Worm (Caenorhabditis elegans): Measurements from ENCODE around the gene ptp-4A2.
A peak's percentile ranks its signal among the peaks of the same experiment; 100 is the strongest.

The ptp-4A2 gene

DNA sequence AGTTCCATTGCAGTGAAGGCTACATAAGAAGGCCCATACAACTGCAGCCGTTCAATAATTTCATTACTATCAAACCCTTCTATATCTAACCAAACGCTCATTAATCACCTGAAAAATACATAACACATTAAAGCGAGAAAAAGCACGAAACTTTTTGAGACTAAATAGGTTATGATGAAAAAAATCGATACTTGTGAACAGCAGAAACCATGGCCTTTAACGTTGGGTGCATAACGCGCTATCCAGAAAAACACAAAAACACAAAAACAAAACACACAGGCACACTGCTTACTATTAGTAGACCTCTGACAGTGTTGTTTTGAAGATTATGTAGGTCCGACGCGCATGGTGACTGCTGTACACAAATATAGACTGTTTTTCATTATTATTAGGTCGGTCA is 31.8 kb downstream of the ptp-4A2 start, which contains the start of gene T22B2.5:
Gene T22B2.5, minus strand, starts transcription at position 101 of the 400 bp plus-strand sequence.
- TF ChIP-seq vab-15 (tag; optimal IDR thresholded peaks at IDR 0.05) (no peak), sup-37 (GFP tag; optimal IDR thresholded peaks at IDR 0.05) (no peak), ceh-90 (tag; optimal IDR thresholded peaks at IDR 0.05) (no peak), grh-1 (GFP tag; IDR thresholded peaks at IDR 0.05) (no peak)

- TF ChIP-seq dsc-1 (tag; optimal IDR thresholded peaks at IDR 0.05) (peak; percentile 85), mep-1 (tag; optimal IDR thresholded peaks at IDR 0.05) (no peak), fkh-4 (tag; optimal IDR thresholded peaks at IDR 0.05; ENCODE audit: borderline replicate concordance) (peak; percentile 31), hlh-17 (GFP tag; optimal IDR thresholded peaks at IDR 0.05; ENCODE audit: borderline replicate concordance) (no peak), elt-2 (tag; optimal IDR thresholded peaks at IDR 0.05) (no peak)
Observed at ce11 chrX:3904568-3904967, 38.5 kb downstream of the ptp-4A2 start, which contains the start of gene sup-12. Gene sup-12 (plus strand): TSS chrX:3904584.

DNA sequence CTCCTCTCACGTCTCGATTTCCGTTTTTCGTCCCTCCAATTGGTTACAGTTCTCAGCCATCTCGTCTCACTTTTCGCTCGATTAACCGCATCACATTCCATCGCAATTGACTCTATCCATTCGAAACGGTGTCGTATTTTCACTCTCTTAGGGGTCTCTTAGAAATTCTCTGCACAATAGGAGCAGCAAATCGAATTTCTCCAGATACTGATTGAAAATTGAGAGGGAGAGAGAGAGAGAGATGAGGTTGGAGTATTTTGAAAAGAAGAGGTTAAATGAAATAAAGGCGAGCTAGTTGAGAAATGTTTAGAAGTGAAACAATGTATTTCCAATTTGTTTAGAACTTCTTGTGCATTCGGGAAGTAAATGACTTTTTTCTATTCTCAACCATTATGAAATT is 41.7 kb downstream of the ptp-4A2 start:
- TF ChIP-seq lin-14 (GFP tag; optimal IDR thresholded peaks at IDR 0.05) = peak; percentile 35
- peak; percentile 96 for TF ChIP-seq fkh-10 (GFP tag; optimal IDR thresholded peaks at IDR 0.05)
- TF ChIP-seq mab-9 (GFP tag; IDR thresholded peaks at IDR 0.05) = no peak

DNA sequence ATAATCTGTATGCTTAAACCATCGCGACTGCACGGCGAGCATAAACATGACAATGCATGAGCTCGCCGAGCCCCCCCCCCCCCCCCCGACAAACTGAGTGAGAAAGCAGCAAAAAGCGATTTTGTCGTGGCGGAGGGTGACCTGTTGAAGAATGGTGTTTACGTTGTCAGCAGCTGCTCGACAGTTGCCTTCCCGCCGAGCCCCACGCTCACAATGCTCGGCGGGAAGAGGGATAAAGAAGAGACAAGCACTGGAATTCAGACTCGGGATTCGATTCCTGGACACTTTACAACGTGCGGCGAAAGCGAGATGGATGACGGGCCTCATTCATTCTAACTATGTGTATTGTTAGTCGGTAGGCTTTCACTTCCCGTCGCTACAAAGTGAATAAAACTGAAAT is 42.4 kb downstream of the ptp-4A2 start:
- peak; percentile 62 for TF ChIP-seq lin-14 (GFP tag; optimal IDR thresholded peaks at IDR 0.05)
- peak in 1 of 2 experiments; percentile 26 for TF ChIP-seq lsy-2 (tag; optimal IDR thresholded peaks at IDR 0.05)
- TF ChIP-seq rnt-1 (tag; optimal IDR thresholded peaks at IDR 0.05) = peak; percentile 82
- peak; percentile 1 for TF ChIP-seq swsn-7 (tag; optimal IDR thresholded peaks at IDR 0.05)
- no peak for TF ChIP-seq F16B12.6 (tag; optimal IDR thresholded peaks at IDR 0.05)
- no peak for TF ChIP-seq sup-37 (GFP tag; optimal IDR thresholded peaks at IDR 0.05)
- TF ChIP-seq nhr-19 (GFP tag; conservative IDR thresholded peaks at IDR 0.05) = peak; percentile 53
- peak; percentile 65 for TF ChIP-seq nhr-71 (tag; optimal IDR thresholded peaks at IDR 0.05)
- TF ChIP-seq snu-23 (GFP tag; optimal IDR thresholded peaks at IDR 0.05) = peak; percentile 34
- peak; percentile 13 for TF ChIP-seq unc-130 (tag; optimal IDR thresholded peaks at IDR 0.05)

DNA sequence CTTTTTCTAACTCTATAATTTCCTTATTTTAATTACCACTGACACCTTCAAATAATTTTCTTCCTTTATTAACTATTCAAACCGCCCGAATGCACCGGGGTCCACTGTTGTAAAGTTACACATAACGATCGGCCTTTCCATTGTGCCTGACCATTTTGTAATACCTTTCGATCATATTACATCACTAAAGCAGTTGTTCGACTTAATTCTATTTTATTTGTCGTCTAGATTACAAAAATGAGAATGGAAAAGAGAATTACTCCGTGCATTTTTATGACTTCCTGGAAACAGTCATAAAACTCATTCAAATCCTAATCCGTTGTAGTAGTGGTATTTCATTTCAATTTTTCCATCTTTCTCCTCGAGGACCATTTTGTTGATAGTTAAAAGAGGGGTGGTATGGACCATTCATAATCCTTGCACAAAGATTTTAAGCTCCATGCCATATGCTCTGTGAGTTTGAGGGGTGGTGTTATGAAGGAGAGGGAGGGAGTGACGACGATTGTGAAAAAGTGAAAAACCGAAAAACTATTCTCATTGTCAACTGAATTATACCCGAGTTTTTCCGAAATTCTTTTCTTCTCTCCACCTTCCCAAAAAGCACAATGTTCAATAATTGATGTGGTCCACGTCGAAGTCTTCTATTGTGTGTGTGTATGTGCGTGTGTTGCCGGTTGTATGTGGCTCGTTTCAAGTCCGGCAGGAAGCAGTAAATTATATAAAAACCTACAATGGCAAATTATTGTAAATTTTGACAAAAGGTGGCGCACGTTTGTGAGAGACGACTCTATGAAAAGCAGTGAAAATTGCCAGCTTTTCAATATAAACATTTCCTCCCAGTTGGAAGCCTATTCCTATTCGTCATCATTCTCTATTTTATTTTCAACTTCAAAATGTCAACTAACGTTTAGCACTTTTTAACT is 44.6 kb downstream of the ptp-4A2 start:
- TF ChIP-seq rnt-1 (tag; optimal IDR thresholded peaks at IDR 0.05) = peak; percentile 4
- peak; percentile 8 for TF ChIP-seq lin-14 (GFP tag; optimal IDR thresholded peaks at IDR 0.05)
- no peak for TF ChIP-seq lsy-2 (tag; optimal IDR thresholded peaks at IDR 0.05)
- no peak for TF ChIP-seq jun-1 (tag; optimal IDR thresholded peaks at IDR 0.05)
- peak; percentile 63 for TF ChIP-seq unc-30 (tag; optimal IDR thresholded peaks at IDR 0.05)
- TF ChIP-seq ceh-90 (tag; optimal IDR thresholded peaks at IDR 0.05) = no peak
- TF ChIP-seq ztf-4 (tag; optimal IDR thresholded peaks at IDR 0.05) = no peak
- no peak for TF ChIP-seq sptf-1 (tag; optimal IDR thresholded peaks at IDR 0.05)
- no peak for TF ChIP-seq hlh-4 (tag; optimal IDR thresholded peaks at IDR 0.05)
- TF ChIP-seq pag-3 (tag; optimal IDR thresholded peaks at IDR 0.05; ENCODE audit: borderline replicate concordance, insufficient read depth) = no peak
- no peak for TF ChIP-seq fkh-10 (GFP tag; optimal IDR thresholded peaks at IDR 0.05)
- TF ChIP-seq mep-1 (tag; optimal IDR thresholded peaks at IDR 0.05) = no peak
- peak; percentile 23 for TF ChIP-seq fkh-8 (tag; optimal IDR thresholded peaks at IDR 0.05)
- no peak for TF ChIP-seq swsn-7 (tag; optimal IDR thresholded peaks at IDR 0.05)
- no peak for TF ChIP-seq efl-1 (optimal IDR thresholded peaks at IDR 0.05)
- peak in 1 of 2 experiments; percentile 77 for TF ChIP-seq efl-1 (GFP tag; optimal IDR thresholded peaks at IDR 0.05 in 1 of 2)
- no peak for TF ChIP-seq unc-98 (GFP tag; IDR thresholded peaks at IDR 0.05)
- TF ChIP-seq xbp-1 (tag; optimal IDR thresholded peaks at IDR 0.05) = no peak
- no peak for TF ChIP-seq nhr-12 (tag; optimal IDR thresholded peaks at IDR 0.05)
- no peak for TF ChIP-seq egl-27 (tag; optimal IDR thresholded peaks at IDR 0.05)
- no peak for TF ChIP-seq ceh-63 (GFP tag; optimal IDR thresholded peaks at IDR 0.05)
- no peak for TF ChIP-seq snpc-4 (tag; optimal IDR thresholded peaks at IDR 0.05)
- TF ChIP-seq nhr-76 (tag; optimal IDR thresholded peaks at IDR 0.05) = no peak

Data from whole organism, L1 larva.